Fruit fly (Drosophila melanogaster) whole organism, wandering third instar larva: Measurements from ENCODE around the gene CG31909.

Source experiments
- Dif ChIP-seq: fragments of 200-275, 200-300 bp; sonication (Bioruptor generic); optimal IDR thresholded peaks from 2 replicates; lab custom pipeline; 2018; ENCODE audit warnings: missing biosample characterization, missing genetic modification characterization; ENCODE audit not compliant: partially characterized antibody
- GATAd ChIP-seq: sonication (Bioruptor generic); optimal IDR thresholded peaks from 2 replicates; lab custom pipeline; 2016; ENCODE audit warnings: missing biosample characterization, missing genetic modification characterization
- HLH106 ChIP-seq: fragments of 200-800 bp; optimal IDR thresholded peaks from 3 replicates; lab custom pipeline; 2019; ENCODE audit warnings: missing biosample characterization, mild to moderate bottlenecking, missing genetic modification characterization, moderate library complexity
- Rel ChIP-seq, 2 experiments: fragments of 200-800 bp; sonication (Bioruptor generic) in 1 of 2; optimal IDR thresholded peaks; 2 replicates in 1 of 2; 3 replicates in 1 of 2; lab custom pipeline; 2016 to 2019; ENCODE audit warnings: mild to moderate bottlenecking in 2 of 2, missing biosample characterization in 2 of 2, missing genetic modification characterization in 2 of 2, moderate library complexity in 1 of 2
- tai ChIP-seq: sonication (Bioruptor generic); optimal IDR thresholded peaks from 2 replicates; lab custom pipeline; 2016; ENCODE audit warnings: missing biosample characterization, missing genetic modification characterization

- TF ChIP-seq Dif (GFP tag; lab: Kevin White, UChicago) (no peak), Rel (GFP tag; optimal IDR thresholded peaks at IDR 0.05; lab: Kevin White, UChicago) (no peak), Rel (tag; optimal IDR thresholded peaks at IDR 0.05; lab: Kevin White, UChicago) (no peak), HLH106 (tag; lab: Kevin White, UChicago) (no peak), tai (GFP tag; lab: Kevin White, UChicago) (no peak), GATAd (GFP tag; lab: Kevin White, UChicago) (no peak)
These were observed 19.7 kb downstream of the CG31909 start, which contains the start of gene Wnt4 for dm6 chr2L:7277017-7277416.
